Fruit fly (Drosophila melanogaster) whole organism, embryonic: ENCODE measurements around the gene CG11698.

Experiments used
- Abd-B ChIP-seq: fragments of 200-800 bp; sonication (Bioruptor generic); optimal IDR thresholded peaks from 2 replicates; lab custom pipeline; 2018; ENCODE audit warnings: missing biosample characterization, mild to moderate bottlenecking, missing genetic modification characterization, moderate library complexity
- Atf-2 ChIP-seq: fragments of 200-800 bp; sonication (Bioruptor generic); optimal IDR thresholded peaks from 2 replicates; lab custom pipeline; 2016; ENCODE audit warnings: missing biosample characterization, missing genetic modification characterization
- Bgb ChIP-seq: fragments of 200-800 bp; sonication (Bioruptor generic); IDR thresholded peaks from 2 replicates; pipeline ENCODE4 v1.3.6; 2022; ENCODE audit warnings: missing biosample characterization, missing genetic modification characterization; ENCODE audit not compliant: partially characterized antibody
- CG10274 ChIP-seq: fragments of 200-800 bp; sonication (Bioruptor generic); optimal IDR thresholded peaks from 3 replicates; lab custom pipeline; 2017; ENCODE audit warnings: missing biosample characterization, mild to moderate bottlenecking, missing genetic modification characterization
- CG10366 ChIP-seq: fragments of 200-800 bp; sonication (Bioruptor generic); IDR thresholded peaks from 2 replicates; pipeline ENCODE4 v1.3.6; 2022; ENCODE audit warnings: missing biosample characterization, missing genetic modification characterization
- CG10431 ChIP-seq: fragments of 200-800 bp; sonication (Bioruptor generic); optimal IDR thresholded peaks from 3 replicates; lab custom pipeline; 2018; ENCODE audit warnings: missing biosample characterization, mild to moderate bottlenecking, missing genetic modification characterization
- CG11093 ChIP-seq: fragments of 200-800 bp; sonication (Bioruptor generic); IDR thresholded peaks from 3 replicates; pipeline ENCODE4 v1.3.6; 2022; ENCODE audit warnings: missing biosample characterization, missing genetic modification characterization
- CG11723 ChIP-seq: fragments of 200-800 bp; sonication (Bioruptor generic); optimal IDR thresholded peaks from 2 replicates; lab custom pipeline; 2017; ENCODE audit warnings: missing biosample characterization, mild to moderate bottlenecking, missing genetic modification characterization
- CG13775 ChIP-seq: fragments of 200-800 bp; sonication (Bioruptor generic); optimal IDR thresholded peaks from 3 replicates; lab custom pipeline; 2017; ENCODE audit warnings: missing biosample characterization, mild to moderate bottlenecking, missing genetic modification characterization
- CG17186 ChIP-seq: fragments of 200-800 bp; sonication (Bioruptor generic); optimal IDR thresholded peaks from 3 replicates; lab custom pipeline; 2017; ENCODE audit warnings: missing biosample characterization, missing genetic modification reagents, missing genetic modification characterization
- CG17829 ChIP-seq: fragments of 200-800 bp; optimal IDR thresholded peaks from 2 replicates; lab custom pipeline; 2019; ENCODE audit warnings: missing biosample characterization, mild to moderate bottlenecking, missing genetic modification characterization, moderate library complexity
- CG18764 ChIP-seq: fragments of 200-800 bp; sonication (Bioruptor generic); optimal IDR thresholded peaks from 3 replicates; lab custom pipeline; 2016; ENCODE audit warnings: missing biosample characterization, missing genetic modification characterization
- CG2678 ChIP-seq: fragments of 200-800 bp; sonication (Bioruptor generic); optimal IDR thresholded peaks from 3 replicates; lab custom pipeline; 2019; ENCODE audit warnings: missing biosample characterization, mild to moderate bottlenecking, missing genetic modification characterization, moderate library complexity
- CG30020 ChIP-seq: fragments of 200-800 bp; optimal IDR thresholded peaks from 2 replicates; lab custom pipeline; 2019; ENCODE audit warnings: missing biosample characterization, mild to moderate bottlenecking, missing genetic modification characterization, moderate library complexity
- CG3407 ChIP-seq: fragments of 200-800 bp; sonication (Bioruptor generic); optimal IDR thresholded peaks from 2 replicates; lab custom pipeline; 2018; ENCODE audit warnings: missing biosample characterization, mild to moderate bottlenecking, missing genetic modification characterization
- CG6813 ChIP-seq: fragments of 200-800 bp; sonication (Bioruptor generic); optimal IDR thresholded peaks from 2 replicates; lab custom pipeline; 2017; ENCODE audit warnings: missing biosample characterization, missing genetic modification characterization, mild to moderate bottlenecking, moderate library complexity, missing genetic modification reagents
- CG8765 ChIP-seq: fragments of 200-800 bp; sonication (Bioruptor generic); IDR thresholded peaks from 2 replicates; pipeline ENCODE4 v1.3.6; 2022; ENCODE audit warnings: missing biosample characterization, missing genetic modification characterization
- Dip2 ChIP-seq: fragments of 200-800 bp; sonication (Bioruptor generic); IDR thresholded peaks from 2 replicates; pipeline ENCODE4 v1.3.6; 2022; ENCODE audit warnings: missing biosample characterization, missing genetic modification characterization
- Drgx ChIP-seq: fragments of 200-800 bp; sonication (Bioruptor generic); IDR thresholded peaks from 2 replicates; pipeline ENCODE4 v1.3.6; 2022; ENCODE audit warnings: missing biosample characterization, missing genetic modification characterization
- Eip74EF ChIP-seq, 2 experiments: fragments of 200-800 bp in 1 of 2; fragments of >200 bp in 1 of 2; sonication (Bioruptor generic) in 1 of 2; optimal IDR thresholded peaks; 2 replicates each; lab custom pipeline; 2017 to 2019; ENCODE audit warnings: missing biosample characterization in 2 of 2, missing genetic modification characterization in 2 of 2, mild to moderate bottlenecking in 1 of 2, moderate library complexity in 1 of 2
- Fer3 ChIP-seq: fragments of 200-800 bp; sonication (Bioruptor generic); optimal IDR thresholded peaks from 2 replicates; lab custom pipeline; 2018; ENCODE audit warnings: missing biosample characterization, mild to moderate bottlenecking, missing genetic modification characterization, moderate library complexity
- H15 ChIP-seq: fragments of 200-800 bp; sonication (Bioruptor generic); IDR thresholded peaks from 3 replicates; pipeline ENCODE4 v1.3.6; 2022; ENCODE audit warnings: missing biosample characterization, missing genetic modification characterization
- H2.0 ChIP-seq: fragments of 200-800 bp; sonication (Bioruptor generic); IDR thresholded peaks from 2 replicates; pipeline ENCODE4 v1.3.6; 2022; ENCODE audit warnings: missing biosample characterization, missing genetic modification characterization
- Mes4 ChIP-seq: fragments of 200-800 bp; sonication (Bioruptor generic); optimal IDR thresholded peaks from 2 replicates; lab custom pipeline; 2016; ENCODE audit warnings: missing biosample characterization, missing genetic modification characterization
- Ptx1 ChIP-seq: fragments of 200-800 bp; sonication (Bioruptor generic); IDR thresholded peaks from 2 replicates; pipeline ENCODE4 v1.3.6; 2022; ENCODE audit warnings: missing biosample characterization, missing genetic modification characterization
- Rfx ChIP-seq: fragments of 200-800 bp; sonication (Bioruptor generic); IDR thresholded peaks from 2 replicates; pipeline ENCODE4 v1.3.6; 2022; ENCODE audit warnings: missing biosample characterization, missing genetic modification characterization
- Sin3A ChIP-seq: fragments of >200 bp; optimal IDR thresholded peaks from 2 replicates; lab custom pipeline; 2018
- Stat92E ChIP-seq, 3 experiments: fragments of >200 bp in 2 of 3; fragments of 200-800 bp in 1 of 3; sonication (Bioruptor generic) in 1 of 3; optimal IDR thresholded peaks; 2 replicates each; lab custom pipeline; 2017 to 2019; ENCODE audit warnings: missing biosample characterization in 3 of 3, missing genetic modification characterization in 3 of 3, mild to moderate bottlenecking in 1 of 3, moderate library complexity in 1 of 3
- al ChIP-seq: fragments of 200-800 bp; sonication (Bioruptor generic); IDR thresholded peaks from 2 replicates; pipeline ENCODE4 v1.3.6; 2022; ENCODE audit warnings: missing biosample characterization, missing genetic modification characterization
- cas ChIP-seq: fragments of 200-800 bp; sonication (Bioruptor generic); IDR thresholded peaks from 2 replicates; pipeline ENCODE4 v1.3.6; 2022; ENCODE audit warnings: missing biosample characterization, missing genetic modification characterization
- corto ChIP-seq: fragments of 200-800 bp; sonication (Bioruptor generic); optimal IDR thresholded peaks from 2 replicates; lab custom pipeline; 2016; ENCODE audit warnings: missing biosample characterization, mild to moderate bottlenecking, missing genetic modification characterization, moderate library complexity
- eve ChIP-seq, 2 experiments: fragments of >200 bp; optimal IDR thresholded peaks; 2 replicates each; lab custom pipeline; 2017; ENCODE audit warnings: missing biosample characterization in 2 of 2, missing genetic modification characterization in 2 of 2
- her ChIP-seq: fragments of 200-800 bp; sonication (Bioruptor generic); optimal IDR thresholded peaks from 2 replicates; lab custom pipeline; 2016; ENCODE audit warnings: missing biosample characterization, missing genetic modification characterization
- knrl ChIP-seq: fragments of 200-800 bp; sonication (Bioruptor generic); IDR thresholded peaks from 3 replicates; pipeline ENCODE4 v1.3.6; 2022; ENCODE audit warnings: missing biosample characterization, missing genetic modification characterization; ENCODE audit not compliant: partially characterized antibody
- salm ChIP-seq: fragments of 200-800 bp; sonication (Bioruptor generic); optimal IDR thresholded peaks from 2 replicates; lab custom pipeline; 2018; ENCODE audit warnings: missing biosample characterization, mild to moderate bottlenecking, missing genetic modification characterization
- sima ChIP-seq: fragments of 200-800 bp; sonication (Bioruptor generic); optimal IDR thresholded peaks from 2 replicates; lab custom pipeline; 2016; ENCODE audit warnings: missing biosample characterization, missing genetic modification characterization
- stc ChIP-seq: fragments of 200-800 bp; sonication (Bioruptor generic); IDR thresholded peaks from 2 replicates; pipeline ENCODE4 v1.3.6; 2022; ENCODE audit warnings: missing biosample characterization, missing genetic modification characterization
- tin ChIP-seq: fragments of 200-800 bp; sonication (Bioruptor generic); optimal IDR thresholded peaks from 3 replicates; lab custom pipeline; 2016; ENCODE audit warnings: missing biosample characterization, missing genetic modification characterization
- tll ChIP-seq, 2 experiments: fragments of 200-800 bp in 1 of 2; fragments of >200 bp in 1 of 2; sonication (Bioruptor generic) in 1 of 2; optimal IDR thresholded peaks; 2 replicates each; lab custom pipeline; 2017 to 2019; ENCODE audit warnings: missing biosample characterization in 2 of 2, missing genetic modification characterization in 2 of 2, mild to moderate bottlenecking in 1 of 2, moderate library complexity in 1 of 2
- tna ChIP-seq: fragments of 200-800 bp; sonication (Bioruptor generic); IDR thresholded peaks from 2 replicates; pipeline ENCODE4 v1.3.6; 2022; ENCODE audit warnings: missing biosample characterization, missing genetic modification characterization; ENCODE audit not compliant: partially characterized antibody
- ttk ChIP-seq: fragments of 200-800 bp; sonication (Bioruptor generic); IDR thresholded peaks from 2 replicates; pipeline ENCODE4 v2.1.2; 2022; ENCODE audit warnings: missing biosample characterization, missing genetic modification characterization
- wdn ChIP-seq: fragments of 200-800 bp; sonication (Bioruptor generic); IDR thresholded peaks from 2 replicates; pipeline ENCODE4 v1.3.6; 2022; ENCODE audit warnings: missing biosample characterization, missing genetic modification characterization
- z ChIP-seq: fragments of 200-800 bp; sonication (Bioruptor generic); IDR thresholded peaks from 3 replicates; pipeline ENCODE4 v1.3.6; 2022; ENCODE audit warnings: missing biosample characterization, missing genetic modification characterization

Gene CG11698

dm6 chr3R:8264302-8265080 is 47.5 kb upstream of the CG11698 start, which contains the start of the genes RPA1 and Mcm2 (continued):
- TF ChIP-seq CG8765 (GFP tag; lab: Robert Waterston, UW) = peak; percentile 43; the same call in 1 of the 2 replicates
- TF ChIP-seq Ptx1 (GFP tag; lab: Robert Waterston, UW) = peak; percentile 84
- TF ChIP-seq CG3407 (GFP tag; lab: Kevin White, UChicago) = peak; percentile 38
- TF ChIP-seq Dip2 (GFP tag; lab: Robert Waterston, UW) = no peak
- no peak for TF ChIP-seq Eip74EF (GFP tag; optimal IDR thresholded peaks at IDR 0.05; lab: Kevin White, UChicago)
- peak; percentile 68 for TF ChIP-seq Fer3
- peak; percentile 70 for TF ChIP-seq CG30020 (tag; lab: Kevin White, UChicago)
- peak; percentile 63; the same call in 1 of the 2 replicates for TF ChIP-seq cas (GFP tag; lab: Robert Waterston, UW)
- TF ChIP-seq knrl (GFP tag; lab: Robert Waterston, UW) = no peak; the same call in 2 of the 3 replicates
- TF ChIP-seq CG18764 (GFP tag; lab: Kevin White, UChicago) = peak; percentile 66
- peak; percentile 89 for TF ChIP-seq CG13775
- TF ChIP-seq CG17186 (GFP tag; lab: Kevin White, UChicago) = peak; percentile 10
- peak; percentile 55 for TF ChIP-seq CG11723 (GFP tag; lab: Kevin White, UChicago)
- TF ChIP-seq H15 = peak; percentile 79; the same call in 2 of the 3 replicates
- peak; percentile 81 for TF ChIP-seq al
- TF ChIP-seq CG11093 (GFP tag; lab: Robert Waterston, UW) = 0 out of 3 replicates have a peak, but pooled peaks have one; percentile 64
- TF ChIP-seq CG10431 (GFP tag; lab: Kevin White, UChicago) = peak; percentile 45
- peak; percentile 55; the same call in 1 of the 2 replicates for TF ChIP-seq ttk (GFP tag; lab: Robert Waterston, UW)
- peak; percentile 71 for TF ChIP-seq CG10366 (GFP tag; lab: Robert Waterston, UW)
- TF ChIP-seq z = no peak
- no peak for TF ChIP-seq tll (GFP tag; optimal IDR thresholded peaks at IDR 0.05; lab: Kevin White, UChicago)
- TF ChIP-seq Sin3A (lab: Kevin White, UChicago) = no peak
- TF ChIP-seq sima (GFP tag; lab: Kevin White, UChicago) = no peak
- TF ChIP-seq her (GFP tag; lab: Kevin White, UChicago) = no peak
- peak; percentile 91 for TF ChIP-seq Rfx (GFP tag; lab: Robert Waterston, UW)
- no peak for TF ChIP-seq corto (GFP tag; lab: Kevin White, UChicago)
- TF ChIP-seq CG10274 (GFP tag; lab: Kevin White, UChicago) = peak; percentile 6
- TF ChIP-seq stc (GFP tag; lab: Robert Waterston, UW) = peak; percentile 44; the same call in 1 of the 2 replicates
- TF ChIP-seq H2.0 (GFP tag; lab: Robert Waterston, UW) = peak; percentile 59
- TF ChIP-seq Mes4 (GFP tag; lab: Kevin White, UChicago) = no peak
- TF ChIP-seq eve (GFP tag; optimal IDR thresholded peaks at IDR 0.05; lab: Kevin White, UChicago) = no peak
- peak; percentile 81 for TF ChIP-seq Abd-B (GFP tag; lab: Kevin White, UChicago)
- no peak for TF ChIP-seq tna
- no peak for TF ChIP-seq CG2678 (tag; lab: Kevin White, UChicago)
- TF ChIP-seq tin = peak; percentile 81
- TF ChIP-seq salm (tag; lab: Kevin White, UChicago) = peak; percentile 38
- peak; percentile 72 for TF ChIP-seq Drgx (GFP tag; lab: Robert Waterston, UW)
- TF ChIP-seq Atf-2 = no peak
- peak; percentile 81 for TF ChIP-seq CG17829
- TF ChIP-seq wdn (GFP tag; lab: Robert Waterston, UW) = peak; percentile 63; the same call in 1 of the 2 replicates
- TF ChIP-seq CG6813 (GFP tag; lab: Kevin White, UChicago) = peak; percentile 47
- no peak for TF ChIP-seq Stat92E (GFP tag; optimal IDR thresholded peaks at IDR 0.05; lab: Kevin White, UChicago)
- peak; percentile 36; the same call in 1 of the 2 replicates for TF ChIP-seq Bgb (GFP tag; lab: Robert Waterston, UW)
